Fruit fly (Drosophila melanogaster) whole organism, embryonic: ENCODE measurements around the gene CG15515.

Experiments used
- CG10147 ChIP-seq: fragments of 200-800 bp; sonication (Bioruptor generic); optimal IDR thresholded peaks from 2 replicates; lab custom pipeline; 2019; ENCODE audit warnings: missing biosample characterization, mild to moderate bottlenecking, missing genetic modification characterization, moderate library complexity
- CG10654 ChIP-seq: fragments of 200-800 bp; sonication (Bioruptor generic); optimal IDR thresholded peaks from 2 replicates; lab custom pipeline; 2016; ENCODE audit warnings: missing biosample characterization, missing genetic modification characterization
- CG12219 ChIP-seq: fragments of 200-800 bp; sonication (Bioruptor generic); optimal IDR thresholded peaks from 3 replicates; lab custom pipeline; 2018; ENCODE audit warnings: missing biosample characterization, mild to moderate bottlenecking, missing genetic modification characterization
- CG13287 ChIP-seq: fragments of 200-800 bp; sonication (Bioruptor generic); IDR thresholded peaks from 2 replicates; pipeline ENCODE4 v1.3.6; 2022; ENCODE audit warnings: missing biosample characterization, missing genetic modification characterization; ENCODE audit not compliant: partially characterized antibody
- CG14965 ChIP-seq: fragments of 200-800 bp; sonication (Bioruptor generic); optimal IDR thresholded peaks from 2 replicates; lab custom pipeline; 2016; ENCODE audit warnings: missing biosample characterization, missing genetic modification characterization, borderline replicate concordance
- CG16813 ChIP-seq: fragments of 200-800 bp; sonication (Bioruptor generic); IDR thresholded peaks from 3 replicates; pipeline ENCODE4 v1.3.6; 2022; ENCODE audit warnings: missing biosample characterization, missing genetic modification characterization; ENCODE audit not compliant: partially characterized antibody
- CG17359 ChIP-seq: fragments of 200-800 bp; sonication (Bioruptor generic); optimal IDR thresholded peaks from 3 replicates; lab custom pipeline; 2018; ENCODE audit warnings: missing biosample characterization, mild to moderate bottlenecking, missing genetic modification characterization, moderate library complexity
- CG17385 ChIP-seq: fragments of 200-800 bp; sonication (Bioruptor generic); optimal IDR thresholded peaks from 3 replicates; lab custom pipeline; 2018; ENCODE audit warnings: missing biosample characterization, mild to moderate bottlenecking, missing genetic modification characterization
- CG17802 ChIP-seq: fragments of 200-800 bp; sonication (Bioruptor generic); optimal IDR thresholded peaks from 2 replicates; lab custom pipeline; 2018; ENCODE audit warnings: missing biosample characterization, mild to moderate bottlenecking, missing genetic modification characterization, moderate library complexity
- CG17829 ChIP-seq: fragments of 200-800 bp; optimal IDR thresholded peaks from 2 replicates; lab custom pipeline; 2019; ENCODE audit warnings: missing biosample characterization, mild to moderate bottlenecking, missing genetic modification characterization, moderate library complexity
- CG18619 ChIP-seq: fragments of 200-800 bp; sonication (Bioruptor generic); optimal IDR thresholded peaks from 3 replicates; lab custom pipeline; 2017; ENCODE audit warnings: missing biosample characterization, mild to moderate bottlenecking, missing genetic modification characterization
- CG18764 ChIP-seq: fragments of 200-800 bp; sonication (Bioruptor generic); optimal IDR thresholded peaks from 3 replicates; lab custom pipeline; 2016; ENCODE audit warnings: missing biosample characterization, missing genetic modification characterization
- CG2116 ChIP-seq: fragments of 200-800 bp; sonication (Bioruptor generic); optimal IDR thresholded peaks from 3 replicates; lab custom pipeline; 2018; ENCODE audit warnings: missing biosample characterization, mild to moderate bottlenecking, missing genetic modification characterization
- CG2120 ChIP-seq: fragments of 200-800 bp; sonication (Bioruptor generic); optimal IDR thresholded peaks from 3 replicates; lab custom pipeline; 2016; ENCODE audit warnings: missing biosample characterization, missing genetic modification characterization
- CG31388 ChIP-seq: fragments of 200-800 bp; sonication (Bioruptor generic); optimal IDR thresholded peaks from 2 replicates; lab custom pipeline; 2016; ENCODE audit warnings: missing biosample characterization, missing genetic modification characterization
- CG32772 ChIP-seq: fragments of 200-800 bp; sonication (Bioruptor generic); IDR thresholded peaks from 2 replicates; pipeline ENCODE4 v1.3.6; 2022; ENCODE audit warnings: missing biosample characterization, missing genetic modification characterization
- CG5245 ChIP-seq: fragments of 200-800 bp; sonication (Bioruptor generic); optimal IDR thresholded peaks from 3 replicates; lab custom pipeline; 2016; ENCODE audit warnings: missing biosample characterization, missing genetic modification characterization
- CG8478 ChIP-seq: fragments of >200 bp; optimal IDR thresholded peaks from 2 replicates; lab custom pipeline; 2018
- Dip3 ChIP-seq: fragments of 200-800 bp; sonication (Bioruptor generic); optimal IDR thresholded peaks from 3 replicates; lab custom pipeline; 2016; ENCODE audit warnings: missing biosample characterization, missing genetic modification characterization
- Dll ChIP-seq: fragments of 200-800 bp; sonication (Bioruptor generic); IDR thresholded peaks from 4 replicates; pipeline ENCODE4 v1.3.6; 2022; ENCODE audit warnings: missing biosample characterization, missing genetic modification characterization; ENCODE audit not compliant: partially characterized antibody
- Doc3 ChIP-seq: fragments of 200-800 bp; sonication (Bioruptor generic); IDR thresholded peaks from 3 replicates; pipeline ENCODE4 v1.3.6; 2022; ENCODE audit warnings: missing biosample characterization, missing genetic modification characterization; ENCODE audit not compliant: partially characterized antibody
- Dref ChIP-seq: fragments of 200-800 bp; sonication (Bioruptor generic); IDR thresholded peaks from 2 replicates; pipeline ENCODE4 v1.3.6; 2022; ENCODE audit warnings: missing biosample characterization, missing genetic modification characterization
- Ets65A ChIP-seq: fragments of 200-800 bp; sonication (Bioruptor generic); peaks from one replicate; lab custom pipeline; 2016; ENCODE audit warnings: missing biosample characterization, missing genetic modification characterization
- Fer3 ChIP-seq: fragments of 200-800 bp; sonication (Bioruptor generic); optimal IDR thresholded peaks from 2 replicates; lab custom pipeline; 2018; ENCODE audit warnings: missing biosample characterization, mild to moderate bottlenecking, missing genetic modification characterization, moderate library complexity
- GATAe ChIP-seq: fragments of 200-800 bp; sonication (Bioruptor generic); conservative IDR thresholded peaks from 2 replicates; pipeline ENCODE4 v1.3.6; 2022; ENCODE audit warnings: missing biosample characterization, missing genetic modification characterization
- Hsf ChIP-seq: fragments of 200-800 bp; sonication (Bioruptor generic); optimal IDR thresholded peaks from 3 replicates; lab custom pipeline; 2016; ENCODE audit warnings: missing biosample characterization, missing genetic modification characterization
- Max ChIP-seq: fragments of 200-800 bp; sonication (Bioruptor generic); optimal IDR thresholded peaks from 2 replicates; lab custom pipeline; 2016; ENCODE audit warnings: missing biosample characterization, mild to moderate bottlenecking, missing genetic modification characterization
- Meics ChIP-seq: fragments of 200-800 bp; sonication (Bioruptor generic); optimal IDR thresholded peaks from 2 replicates; lab custom pipeline; 2017; ENCODE audit warnings: missing biosample characterization, mild to moderate bottlenecking, missing genetic modification characterization
- NC2α ChIP-seq: fragments of 200-800 bp; sonication (Bioruptor generic); optimal IDR thresholded peaks from 2 replicates; lab custom pipeline; 2016; ENCODE audit warnings: missing biosample characterization, missing genetic modification characterization
- Sin3A ChIP-seq: fragments of >200 bp; optimal IDR thresholded peaks from 2 replicates; lab custom pipeline; 2018
- TFAM ChIP-seq: fragments of 200-800 bp; sonication (Bioruptor generic); optimal IDR thresholded peaks from 2 replicates; lab custom pipeline; 2017; ENCODE audit warnings: missing biosample characterization, missing genetic modification characterization, inconsistent platforms
- amos ChIP-seq: fragments of 200-800 bp; sonication (Bioruptor generic); IDR thresholded peaks from 2 replicates; pipeline ENCODE4 v1.3.6; 2022; ENCODE audit warnings: missing biosample characterization, missing genetic modification characterization; ENCODE audit not compliant: partially characterized antibody
- bbx ChIP-seq: fragments of 200-800 bp; sonication (Bioruptor generic); IDR thresholded peaks from 2 replicates; pipeline ENCODE4 v1.3.6; 2022; ENCODE audit warnings: missing biosample characterization, missing genetic modification characterization; ENCODE audit not compliant: partially characterized antibody
- fu2 ChIP-seq: fragments of 200-800 bp; sonication (Bioruptor generic); optimal IDR thresholded peaks from 2 replicates; lab custom pipeline; 2016; ENCODE audit warnings: missing biosample characterization, missing genetic modification characterization
- gro ChIP-seq: fragments of 200-800 bp; sonication (Bioruptor generic); optimal IDR thresholded peaks from 2 replicates; lab custom pipeline; 2016; ENCODE audit warnings: missing biosample characterization, missing genetic modification characterization
- gsb-n ChIP-seq: fragments of 200-800 bp; sonication (Bioruptor generic); optimal IDR thresholded peaks from 3 replicates; lab custom pipeline; 2018; ENCODE audit warnings: missing biosample characterization, mild to moderate bottlenecking, missing genetic modification characterization
- hb ChIP-seq: fragments of 200-800 bp; sonication (Bioruptor generic); IDR thresholded peaks from 3 replicates; pipeline ENCODE4 v1.3.6; 2022; ENCODE audit warnings: missing biosample characterization, missing genetic modification characterization; ENCODE audit not compliant: partially characterized antibody
- klu ChIP-seq: fragments of 200-800 bp; sonication (Bioruptor generic); IDR thresholded peaks from 2 replicates; pipeline ENCODE4 v1.3.6; 2022; ENCODE audit warnings: missing biosample characterization, missing genetic modification characterization
- luna ChIP-seq: fragments of 200-800 bp; sonication (Bioruptor generic); optimal IDR thresholded peaks from 2 replicates; lab custom pipeline; 2016; ENCODE audit warnings: missing biosample characterization, missing genetic modification characterization
- mam ChIP-seq: fragments of 200-800 bp; sonication (Bioruptor generic); optimal IDR thresholded peaks from 3 replicates; lab custom pipeline; 2016; ENCODE audit warnings: missing biosample characterization, missing genetic modification characterization
- mld ChIP-seq: fragments of 200-800 bp; sonication (Bioruptor generic); IDR thresholded peaks from 3 replicates; pipeline ENCODE4 v1.3.6; 2022; ENCODE audit warnings: missing biosample characterization, missing genetic modification characterization; ENCODE audit not compliant: partially characterized antibody
- nmo ChIP-seq: fragments of 200-800 bp; sonication (Bioruptor generic); optimal IDR thresholded peaks from 2 replicates; lab custom pipeline; 2018; ENCODE audit warnings: missing biosample characterization, mild to moderate bottlenecking, missing genetic modification characterization, moderate library complexity
- onecut ChIP-seq: fragments of 200-800 bp; sonication (Bioruptor generic); IDR thresholded peaks from 2 replicates; pipeline ENCODE4 v1.3.6; 2022; ENCODE audit warnings: missing biosample characterization, missing genetic modification characterization
- prd ChIP-seq, 3 experiments: fragments of >200 bp in 2 of 3; fragments of 200-800 bp in 1 of 3; sonication (Bioruptor generic) in 1 of 3; optimal IDR thresholded peaks in 2 of 3; IDR thresholded peaks in 1 of 3; 2 replicates in 2 of 3; 3 replicates in 1 of 3; pipeline versions ENCODE4 v1.3.6 to Lab custom; 2017 to 2022; ENCODE audit warnings: missing biosample characterization in 1 of 3, missing genetic modification characterization in 1 of 3
- pzg ChIP-seq: fragments of 200-800 bp; sonication (Bioruptor generic); optimal IDR thresholded peaks from 3 replicates; lab custom pipeline; 2018; ENCODE audit warnings: missing biosample characterization, mild to moderate bottlenecking, missing genetic modification characterization, moderate library complexity
- stwl ChIP-seq: fragments of 200-800 bp; sonication (Bioruptor generic); optimal IDR thresholded peaks from 3 replicates; lab custom pipeline; 2018; ENCODE audit warnings: missing biosample characterization, mild to moderate bottlenecking, missing genetic modification characterization, moderate library complexity
- trem ChIP-seq: fragments of 200-800 bp; optimal IDR thresholded peaks from 3 replicates; lab custom pipeline; 2019; ENCODE audit warnings: missing biosample characterization, mild to moderate bottlenecking, missing genetic modification characterization, moderate library complexity
- vvl ChIP-seq: fragments of 200-800 bp; sonication (Bioruptor generic); IDR thresholded peaks from 2 replicates; pipeline ENCODE4 v1.3.6; 2022; ENCODE audit warnings: missing biosample characterization, missing genetic modification characterization
- zen ChIP-seq: fragments of 200-800 bp; sonication (Bioruptor generic); optimal IDR thresholded peaks from 3 replicates; lab custom pipeline; 2018; ENCODE audit warnings: missing biosample characterization, mild to moderate bottlenecking, missing genetic modification characterization, moderate library complexity

Gene CG15515

dm6 chr3R:29868676-29869349, 36.5 kb upstream of the CG15515 start, which contains the start of gene Zip99C (continued):
- TF ChIP-seq stwl (tag; lab: Kevin White, UChicago): peak; percentile 61
- TF ChIP-seq Fer3: peak; percentile 8
- TF ChIP-seq CG14965: no peak
- TF ChIP-seq CG5245: no peak
- TF ChIP-seq CG16813: peak; percentile 96
- TF ChIP-seq CG13287 (GFP tag; lab: Robert Waterston, UW): peak; percentile 94
- TF ChIP-seq CG18764 (GFP tag; lab: Kevin White, UChicago): peak; percentile 6
- peak; percentile 93 for TF ChIP-seq pzg (GFP tag; lab: Kevin White, UChicago)
- peak; percentile 96 for TF ChIP-seq Dref (GFP tag; lab: Robert Waterston, UW)
- TF ChIP-seq CG17802: no peak
- no peak; the same call in 1 of the 2 replicates for TF ChIP-seq GATAe
- no peak for TF ChIP-seq CG32772 (GFP tag; lab: Robert Waterston, UW)
- TF ChIP-seq Dip3: peak; percentile 35
- TF ChIP-seq CG2116 (GFP tag; lab: Kevin White, UChicago): peak; percentile 97
- no peak for TF ChIP-seq CG17385
- TF ChIP-seq gro: peak; percentile 6
- peak; percentile 44 for TF ChIP-seq zen
- TF ChIP-seq mld (GFP tag; lab: Robert Waterston, UW): peak; percentile 81
- TF ChIP-seq Hsf: peak; percentile 16
- TF ChIP-seq prd (optimal IDR thresholded peaks at IDR 0.05; lab: Kevin White, UChicago): no peak
- TF ChIP-seq prd (GFP tag; IDR thresholded peaks at IDR 0.05; lab: Robert Waterston, UW): peak; percentile 69
- peak; percentile 83 for TF ChIP-seq hb
- peak; percentile 98 for TF ChIP-seq Dll (GFP tag; lab: Robert Waterston, UW)
- TF ChIP-seq CG12219 (GFP tag; lab: Kevin White, UChicago): no peak
- peak; percentile 63 for TF ChIP-seq Sin3A
- peak; percentile 29 for TF ChIP-seq gsb-n (tag; lab: Kevin White, UChicago)
- TF ChIP-seq amos (GFP tag; lab: Robert Waterston, UW): peak; percentile 95
- peak; percentile 16 for TF ChIP-seq CG18619
- peak; percentile 8 for TF ChIP-seq CG10654
- TF ChIP-seq trem (tag; lab: Kevin White, UChicago): peak; percentile 90
- no peak for TF ChIP-seq CG17359 (tag; lab: Kevin White, UChicago)
- 0 out of 2 replicates have a peak, but pooled peaks have one; percentile 10 for TF ChIP-seq klu
- peak; percentile 51 for TF ChIP-seq onecut (GFP tag; lab: Robert Waterston, UW)
- TF ChIP-seq bbx (GFP tag; lab: Robert Waterston, UW): peak; percentile 87
- TF ChIP-seq CG2120 (GFP tag; lab: Kevin White, UChicago): peak; percentile 66
- TF ChIP-seq luna (GFP tag; lab: Kevin White, UChicago): peak; percentile 15
- no peak for TF ChIP-seq fu2 (GFP tag; lab: Kevin White, UChicago)
- TF ChIP-seq NC2α (GFP tag; lab: Kevin White, UChicago): no peak
- peak; percentile 63 for TF ChIP-seq nmo (GFP tag; lab: Kevin White, UChicago)
- no peak for TF ChIP-seq CG10147 (GFP tag; lab: Kevin White, UChicago)
- peak; percentile 90 for TF ChIP-seq Doc3
- TF ChIP-seq TFAM (GFP tag; lab: Kevin White, UChicago): no peak
- TF ChIP-seq vvl (GFP tag; lab: Robert Waterston, UW): peak; percentile 23; the same call in 1 of the 2 replicates
- TF ChIP-seq Meics (GFP tag; lab: Kevin White, UChicago): peak; percentile 21
- peak; percentile 36 for TF ChIP-seq Ets65A (GFP tag; lab: Kevin White, UChicago)
- TF ChIP-seq CG31388 (GFP tag; lab: Kevin White, UChicago): no peak
- peak; percentile 35 for TF ChIP-seq mam (GFP tag; lab: Kevin White, UChicago)
- TF ChIP-seq CG8478 (lab: Kevin White, UChicago): no peak
- peak; percentile 55 for TF ChIP-seq Max
- TF ChIP-seq CG17829 (tag; lab: Kevin White, UChicago): peak; percentile 41
